Worm (Caenorhabditis elegans) whole organism, L4 larva: ENCODE results near the gene ldp-1.

Experiments
- F26F4.8 ChIP-seq: fragments of 200-800 bp; sonication (Bioruptor generic); conservative IDR thresholded peaks from 2 replicates; pipeline ENCODE4 v1.3.6; 2022; ENCODE audit warnings: missing genetic modification characterization, missing compliant biosample characterization
- Y5F2A.4 ChIP-seq: fragments of 200-800 bp; sonication (Bioruptor generic); optimal IDR thresholded peaks from 2 replicates; lab custom pipeline; 2018; ENCODE audit warnings: mild to moderate bottlenecking, missing genetic modification characterization, missing compliant biosample characterization
- ctbp-1 ChIP-seq: fragments of 200-800 bp; sonication (Bioruptor generic); IDR thresholded peaks from 2 replicates; pipeline ENCODE4 v1.3.6; 2022; ENCODE audit warnings: missing genetic modification reagents, missing genetic modification characterization, missing compliant biosample characterization
- daf-12 ChIP-seq: fragments of 150-350 bp; optimal IDR thresholded peaks from 2 replicates; lab custom pipeline; 2014; ENCODE audit warnings: missing biosample characterization, missing genetic modification reagents, missing genetic modification characterization
- egl-27 ChIP-seq: sonication (generic microtip); optimal IDR thresholded peaks from 3 replicates; lab custom pipeline; 2017; ENCODE audit warnings: missing biosample characterization, missing genetic modification reagents, missing genetic modification characterization
- jun-1 ChIP-seq: fragments of 150-350 bp; optimal IDR thresholded peaks from 2 replicates; lab custom pipeline; 2014; ENCODE audit warnings: missing biosample characterization, missing genetic modification reagents, missing genetic modification characterization
- mep-1 ChIP-seq: fragments of 150-350 bp; sonication (generic microtip); optimal IDR thresholded peaks from 3 replicates; lab custom pipeline; 2014; ENCODE audit warnings: missing biosample characterization, missing genetic modification characterization
- nhr-10 ChIP-seq: fragments of 150-350 bp; optimal IDR thresholded peaks from 2 replicates; lab custom pipeline; 2014; ENCODE audit warnings: missing biosample characterization, missing genetic modification characterization
- nhr-11 ChIP-seq: fragments of 150-350 bp; optimal IDR thresholded peaks from 2 replicates; lab custom pipeline; 2014; ENCODE audit warnings: missing biosample characterization, missing genetic modification characterization
- unc-39 ChIP-seq: sonication (generic microtip); optimal IDR thresholded peaks from 2 replicates; lab custom pipeline; 2017; ENCODE audit warnings: missing biosample characterization, missing genetic modification characterization
- zfp-2 ChIP-seq: sonication (generic microtip); optimal IDR thresholded peaks from 2 replicates; lab custom pipeline; 2016; ENCODE audit warnings: mild to moderate bottlenecking, missing genetic modification characterization, missing compliant biosample characterization
- zip-11 ChIP-seq: fragments of 200-800 bp; sonication (Bioruptor generic); IDR thresholded peaks from 2 replicates; pipeline ENCODE4 v1.3.6; 2022; ENCODE audit warnings: missing genetic modification characterization, missing compliant biosample characterization

DNA sequence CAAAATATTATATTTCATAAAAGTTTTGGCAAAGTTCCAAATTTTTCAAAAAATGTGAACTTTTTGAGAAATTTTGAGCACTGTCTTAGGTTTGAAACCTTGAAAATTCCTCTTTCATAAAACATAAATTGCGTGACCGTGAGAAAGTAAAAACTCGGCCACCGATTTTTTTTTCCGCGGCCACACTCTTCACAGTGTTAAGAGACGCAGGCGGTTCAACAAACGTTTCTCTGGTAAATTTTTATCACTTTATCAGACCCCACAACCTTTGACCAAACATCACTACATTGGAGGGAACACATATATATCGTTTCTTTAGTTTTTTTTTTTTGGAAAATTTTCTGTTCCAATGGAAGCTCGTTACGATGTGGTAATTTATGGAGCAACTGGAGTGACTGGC is 4.8 kb upstream of the ldp-1 start, which contains the start of gene F22F7.2:
- TF ChIP-seq jun-1 (no peak), zip-11 (GFP tag; lab: Robert Waterston, UW) (no peak), Y5F2A.4 (GFP tag; lab: Kevin White, UChicago) (no peak), mep-1 (tag; lab: Kevin White, UChicago) (no peak), zfp-2 (no peak), egl-27 (no peak), ctbp-1 (no peak), nhr-10 (tag; lab: Kevin White, UChicago) (no peak), daf-12 (tag; lab: Kevin White, UChicago) (no peak), unc-39 (tag; lab: Kevin White, UChicago) (no peak), nhr-11 (no peak), F26F4.8 (GFP tag; lab: Robert Waterston, UW) (no peak)
